Fruit fly (Drosophila melanogaster) whole organism, embryonic: ENCODE data around the gene Atg2.

Experiments used
- Aef1 ChIP-seq: fragments of 200-800 bp; sonication (Bioruptor generic); IDR thresholded peaks from 3 replicates; pipeline ENCODE4 v1.3.6; 2022; ENCODE audit warnings: missing biosample characterization, missing genetic modification characterization
- BEAF-32 ChIP-seq: fragments of 200-800 bp; sonication (Bioruptor generic); optimal IDR thresholded peaks from 3 replicates; lab custom pipeline; 2017; ENCODE audit warnings: missing biosample characterization, missing genetic modification characterization, mild to moderate bottlenecking, moderate library complexity, missing genetic modification reagents
- C15 ChIP-seq: fragments of 200-800 bp; sonication (Bioruptor generic); IDR thresholded peaks from 3 replicates; pipeline ENCODE4 v1.3.6; 2022; ENCODE audit warnings: missing biosample characterization, missing genetic modification characterization
- CG11093 ChIP-seq: fragments of 200-800 bp; sonication (Bioruptor generic); IDR thresholded peaks from 3 replicates; pipeline ENCODE4 v1.3.6; 2022; ENCODE audit warnings: missing biosample characterization, missing genetic modification characterization
- CG11247 ChIP-seq: fragments of 200-800 bp; sonication (Bioruptor generic); IDR thresholded peaks from 2 replicates; pipeline ENCODE4 v1.3.6; 2022; ENCODE audit warnings: missing biosample characterization, missing genetic modification characterization
- CG1233 ChIP-seq: fragments of 200-800 bp; sonication (Bioruptor generic); optimal IDR thresholded peaks from 4 replicates; lab custom pipeline; 2018; ENCODE audit warnings: missing biosample characterization, mild to moderate bottlenecking, missing genetic modification characterization
- CG12744 ChIP-seq: fragments of 200-800 bp; sonication (Bioruptor generic); optimal IDR thresholded peaks from 2 replicates; lab custom pipeline; 2016; ENCODE audit warnings: missing biosample characterization, missing genetic modification characterization
- CG13894 ChIP-seq: fragments of 200-800 bp; sonication (Bioruptor generic); optimal IDR thresholded peaks from 3 replicates; lab custom pipeline; 2018; ENCODE audit warnings: missing biosample characterization, mild to moderate bottlenecking, missing genetic modification characterization, moderate library complexity
- CG16863 ChIP-seq: fragments of 200-800 bp; sonication (Bioruptor generic); optimal IDR thresholded peaks from 3 replicates; lab custom pipeline; 2016; ENCODE audit warnings: missing biosample characterization, missing genetic modification characterization
- CG2889 ChIP-seq: fragments of 200-800 bp; sonication (Bioruptor generic); IDR thresholded peaks from 3 replicates; pipeline ENCODE4 v1.3.6; 2022; ENCODE audit warnings: missing biosample characterization, missing genetic modification characterization
- CG31388 ChIP-seq: fragments of 200-800 bp; sonication (Bioruptor generic); optimal IDR thresholded peaks from 2 replicates; lab custom pipeline; 2016; ENCODE audit warnings: missing biosample characterization, missing genetic modification characterization
- CG34422 ChIP-seq: fragments of 200-800 bp; sonication (Bioruptor generic); IDR thresholded peaks from 3 replicates; pipeline ENCODE4 v1.3.6; 2022; ENCODE audit warnings: missing biosample characterization, missing genetic modification characterization
- CG6654 ChIP-seq: fragments of 200-800 bp; sonication (Bioruptor generic); optimal IDR thresholded peaks from 2 replicates; lab custom pipeline; 2017; ENCODE audit warnings: missing biosample characterization, mild to moderate bottlenecking, missing genetic modification characterization
- CG7839 ChIP-seq: fragments of 200-800 bp; sonication (Bioruptor generic); optimal IDR thresholded peaks from 3 replicates; lab custom pipeline; 2018; ENCODE audit warnings: missing biosample characterization, mild to moderate bottlenecking, missing genetic modification characterization, moderate library complexity
- CG9215 ChIP-seq: fragments of 200-800 bp; sonication (Bioruptor generic); IDR thresholded peaks from 2 replicates; pipeline ENCODE4 v1.3.6; 2022; ENCODE audit warnings: missing biosample characterization, missing genetic modification characterization
- CHES-1-like ChIP-seq: fragments of 200-800 bp; sonication (Bioruptor generic); optimal IDR thresholded peaks from 2 replicates; lab custom pipeline; 2016; ENCODE audit warnings: missing biosample characterization, missing genetic modification characterization
- D19B ChIP-seq: fragments of 200-800 bp; sonication (Bioruptor generic); optimal IDR thresholded peaks from 2 replicates; lab custom pipeline; 2017; ENCODE audit warnings: missing biosample characterization, mild to moderate bottlenecking, missing genetic modification characterization
- Dfd ChIP-seq, 2 experiments: fragments of >200 bp; optimal IDR thresholded peaks; 2 replicates each; lab custom pipeline; 2017; ENCODE audit warnings: missing biosample characterization in 2 of 2, missing genetic modification characterization in 2 of 2
- Dll ChIP-seq: fragments of 200-800 bp; sonication (Bioruptor generic); IDR thresholded peaks from 4 replicates; pipeline ENCODE4 v1.3.6; 2022; ENCODE audit warnings: missing biosample characterization, missing genetic modification characterization; ENCODE audit not compliant: partially characterized antibody
- ERR ChIP-seq: fragments of 200-800 bp; sonication (Bioruptor generic); optimal IDR thresholded peaks from 2 replicates; lab custom pipeline; 2016; ENCODE audit warnings: missing biosample characterization, missing genetic modification characterization
- Hmx ChIP-seq: fragments of 200-800 bp; sonication (Bioruptor generic); optimal IDR thresholded peaks from 2 replicates; lab custom pipeline; 2016; ENCODE audit warnings: missing biosample characterization, missing genetic modification characterization
- Max ChIP-seq: fragments of 200-800 bp; sonication (Bioruptor generic); optimal IDR thresholded peaks from 2 replicates; lab custom pipeline; 2016; ENCODE audit warnings: missing biosample characterization, mild to moderate bottlenecking, missing genetic modification characterization
- Rfx ChIP-seq: fragments of 200-800 bp; sonication (Bioruptor generic); IDR thresholded peaks from 2 replicates; pipeline ENCODE4 v1.3.6; 2022; ENCODE audit warnings: missing biosample characterization, missing genetic modification characterization
- Rx ChIP-seq: fragments of 200-800 bp; sonication (Bioruptor generic); IDR thresholded peaks from 2 replicates; pipeline ENCODE4 v1.3.6; 2022; ENCODE audit warnings: missing biosample characterization, missing genetic modification characterization
- Sox102F ChIP-seq: fragments of 200-800 bp; sonication (Bioruptor generic); optimal IDR thresholded peaks from 2 replicates; lab custom pipeline; 2018; ENCODE audit warnings: missing biosample characterization, mild to moderate bottlenecking, missing genetic modification characterization, moderate library complexity
- Ssrp ChIP-seq: fragments of 200-800 bp; sonication (Bioruptor generic); optimal IDR thresholded peaks from 2 replicates; lab custom pipeline; 2018; ENCODE audit warnings: missing biosample characterization, mild to moderate bottlenecking, missing genetic modification characterization, moderate library complexity
- amos ChIP-seq: fragments of 200-800 bp; sonication (Bioruptor generic); IDR thresholded peaks from 2 replicates; pipeline ENCODE4 v1.3.6; 2022; ENCODE audit warnings: missing biosample characterization, missing genetic modification characterization; ENCODE audit not compliant: partially characterized antibody
- aop ChIP-seq: fragments of 200-800 bp; sonication (Bioruptor generic); IDR thresholded peaks from 2 replicates; pipeline ENCODE4 v1.3.6; 2022; ENCODE audit warnings: missing biosample characterization, missing genetic modification characterization
- crp ChIP-seq, 2 experiments: fragments of 200-800 bp; sonication (Bioruptor generic); optimal IDR thresholded peaks; 2 replicates in 1 of 2; 3 replicates in 1 of 2; lab custom pipeline; 2017; ENCODE audit warnings: missing biosample characterization in 2 of 2, missing genetic modification characterization in 2 of 2, mild to moderate bottlenecking in 1 of 2, moderate library complexity in 1 of 2
- dm ChIP-seq: fragments of 200-800 bp; sonication (Bioruptor generic); optimal IDR thresholded peaks from 3 replicates; lab custom pipeline; 2016; ENCODE audit warnings: missing biosample characterization, missing genetic modification characterization
- en ChIP-seq: fragments of 200-800 bp; sonication (Bioruptor generic); optimal IDR thresholded peaks from 2 replicates; lab custom pipeline; 2016; ENCODE audit warnings: missing biosample characterization, missing genetic modification characterization
- fd3F ChIP-seq: fragments of 200-800 bp; sonication (Bioruptor generic); optimal IDR thresholded peaks from 2 replicates; lab custom pipeline; 2018; ENCODE audit warnings: missing biosample characterization, mild to moderate bottlenecking, missing genetic modification characterization, moderate library complexity
- gcm2 ChIP-seq: fragments of 200-800 bp; sonication (Bioruptor generic); optimal IDR thresholded peaks from 2 replicates; lab custom pipeline; 2016; ENCODE audit warnings: missing biosample characterization, missing genetic modification characterization
- gsb ChIP-seq: fragments of 200-800 bp; sonication (Bioruptor generic); IDR thresholded peaks from 2 replicates; pipeline ENCODE4 v1.3.6; 2022; ENCODE audit warnings: missing biosample characterization, missing genetic modification characterization
- gsb-n ChIP-seq: fragments of 200-800 bp; sonication (Bioruptor generic); optimal IDR thresholded peaks from 3 replicates; lab custom pipeline; 2018; ENCODE audit warnings: missing biosample characterization, mild to moderate bottlenecking, missing genetic modification characterization
- hkb ChIP-seq, 2 experiments: fragments of 200-800 bp in 1 of 2; fragments of >200 bp in 1 of 2; sonication (Bioruptor generic) in 1 of 2; IDR thresholded peaks in 1 of 2; optimal IDR thresholded peaks in 1 of 2; 2 replicates each; pipeline versions ENCODE4 v1.3.6 to Lab custom; 2017 to 2022; ENCODE audit warnings: missing biosample characterization in 1 of 2, missing genetic modification characterization in 1 of 2
- kah ChIP-seq: fragments of 200-800 bp; sonication (Bioruptor generic); optimal IDR thresholded peaks from 2 replicates; lab custom pipeline; 2018; ENCODE audit warnings: missing biosample characterization, mild to moderate bottlenecking, missing genetic modification characterization
- kni ChIP-seq: fragments of 200-800 bp; sonication (Bioruptor generic); optimal IDR thresholded peaks from 3 replicates; lab custom pipeline; 2017; ENCODE audit warnings: mild to moderate bottlenecking, missing biosample characterization, missing genetic modification reagents, missing genetic modification characterization
- luna ChIP-seq: fragments of 200-800 bp; sonication (Bioruptor generic); optimal IDR thresholded peaks from 2 replicates; lab custom pipeline; 2016; ENCODE audit warnings: missing biosample characterization, missing genetic modification characterization
- p53 ChIP-seq: fragments of 200-800 bp; sonication (Bioruptor generic); optimal IDR thresholded peaks from 2 replicates; lab custom pipeline; 2016; ENCODE audit warnings: missing biosample characterization, missing genetic modification characterization
- sc ChIP-seq, 3 experiments: fragments of >200 bp in 2 of 3; fragments of 200-800 bp in 1 of 3; sonication (Bioruptor generic) in 1 of 3; optimal IDR thresholded peaks; 2 replicates in 2 of 3; 3 replicates in 1 of 3; lab custom pipeline; 2017; ENCODE audit warnings: mild to moderate bottlenecking in 1 of 3, missing biosample characterization in 1 of 3, missing genetic modification characterization in 1 of 3, missing genetic modification reagents in 1 of 3
- sd ChIP-seq: fragments of 200-800 bp; sonication (Bioruptor generic); optimal IDR thresholded peaks from 3 replicates; lab custom pipeline; 2018; ENCODE audit warnings: missing biosample characterization, mild to moderate bottlenecking, missing genetic modification characterization, moderate library complexity
- seq ChIP-seq: fragments of 200-800 bp; sonication (Bioruptor generic); IDR thresholded peaks from 2 replicates; pipeline ENCODE4 v1.3.6; 2022; ENCODE audit warnings: missing biosample characterization, missing genetic modification characterization
- shn ChIP-seq: fragments of 200-800 bp; sonication (Bioruptor generic); optimal IDR thresholded peaks from 3 replicates; lab custom pipeline; 2016; ENCODE audit warnings: missing biosample characterization, missing genetic modification characterization
- sim ChIP-seq: fragments of 200-800 bp; sonication (Bioruptor generic); IDR thresholded peaks from 2 replicates; pipeline ENCODE4 v1.3.6; 2022; ENCODE audit warnings: missing biosample characterization, missing genetic modification characterization
- sima ChIP-seq: fragments of 200-800 bp; sonication (Bioruptor generic); optimal IDR thresholded peaks from 2 replicates; lab custom pipeline; 2016; ENCODE audit warnings: missing biosample characterization, missing genetic modification characterization
- stc ChIP-seq: fragments of 200-800 bp; sonication (Bioruptor generic); IDR thresholded peaks from 2 replicates; pipeline ENCODE4 v1.3.6; 2022; ENCODE audit warnings: missing biosample characterization, missing genetic modification characterization
- wdn ChIP-seq: fragments of 200-800 bp; sonication (Bioruptor generic); IDR thresholded peaks from 2 replicates; pipeline ENCODE4 v1.3.6; 2022; ENCODE audit warnings: missing biosample characterization, missing genetic modification characterization
- z ChIP-seq: fragments of 200-800 bp; sonication (Bioruptor generic); IDR thresholded peaks from 3 replicates; pipeline ENCODE4 v1.3.6; 2022; ENCODE audit warnings: missing biosample characterization, missing genetic modification characterization
- zfh2 ChIP-seq: fragments of 200-800 bp; sonication (Bioruptor generic); optimal IDR thresholded peaks from 2 replicates; lab custom pipeline; 2016; ENCODE audit warnings: missing biosample characterization, missing genetic modification characterization

Gene Atg2

dm6 chr3L:2805956-2806527 is 31.9 kb downstream of the Atg2 start (continued):
- TF ChIP-seq p53 (GFP tag; lab: Kevin White, UChicago) (no peak), gsb-n (tag; lab: Kevin White, UChicago) (peak; percentile 66), D19B (peak; percentile 96), CG11247 (GFP tag; lab: Robert Waterston, UW) (peak; percentile 88), fd3F (GFP tag; lab: Kevin White, UChicago) (no peak), CG12744 (GFP tag; lab: Kevin White, UChicago) (no peak), CG6654 (GFP tag; lab: Kevin White, UChicago) (peak; percentile 34), sc (optimal IDR thresholded peaks at IDR 0.05; lab: Kevin White, UChicago) (no peak), sc (GFP tag; optimal IDR thresholded peaks at IDR 0.05; lab: Kevin White, UChicago) (no peak), crp (GFP tag; optimal IDR thresholded peaks at IDR 0.05; lab: Kevin White, UChicago) (no peak), ERR (GFP tag; lab: Kevin White, UChicago) (no peak), luna (GFP tag; lab: Kevin White, UChicago) (no peak), CG2889 (peak; percentile 51; the same call in 1 of the 3 replicates), Max (GFP tag; lab: Kevin White, UChicago) (peak; percentile 32), CG11093 (GFP tag; lab: Robert Waterston, UW) (peak; percentile 81; the same call in 2 of the 3 replicates), sim (GFP tag; lab: Robert Waterston, UW) (peak; percentile 85), CG13894 (tag; lab: Kevin White, UChicago) (no peak), gsb (peak; percentile 85), CG1233 (GFP tag; lab: Kevin White, UChicago) (peak; percentile 57), hkb (optimal IDR thresholded peaks at IDR 0.05; lab: Kevin White, UChicago) (no peak), hkb (GFP tag; IDR thresholded peaks at IDR 0.05; lab: Robert Waterston, UW) (peak; percentile 87), en (GFP tag; lab: Kevin White, UChicago) (no peak), Hmx (GFP tag; lab: Kevin White, UChicago) (no peak), stc (GFP tag; lab: Robert Waterston, UW) (peak; percentile 80), CG34422 (peak; percentile 91), Dll (GFP tag; lab: Robert Waterston, UW) (no peak), sd (tag; lab: Kevin White, UChicago) (peak; percentile 82), gcm2 (GFP tag; lab: Kevin White, UChicago) (no peak), wdn (GFP tag; lab: Robert Waterston, UW) (no peak), CG7839 (tag; lab: Kevin White, UChicago) (peak; percentile 85), z (GFP tag; lab: Robert Waterston, UW) (0 out of 3 replicates have a peak, but pooled peaks have one; percentile 44), CG9215 (GFP tag; lab: Robert Waterston, UW) (peak; percentile 71), Rfx (GFP tag; lab: Robert Waterston, UW) (peak; percentile 95), kah (GFP tag; lab: Kevin White, UChicago) (no peak), sima (GFP tag; lab: Kevin White, UChicago) (no peak), BEAF-32 (GFP tag; lab: Kevin White, UChicago) (no peak), Dfd (GFP tag; optimal IDR thresholded peaks at IDR 0.05; lab: Kevin White, UChicago) (no peak), Rx (GFP tag; lab: Robert Waterston, UW) (peak; percentile 72), Sox102F (GFP tag; lab: Kevin White, UChicago) (peak; percentile 58), zfh2 (no peak), shn (GFP tag; lab: Kevin White, UChicago) (no peak), amos (GFP tag; lab: Robert Waterston, UW) (no peak), CG31388 (GFP tag; lab: Kevin White, UChicago) (peak; percentile 6), CG16863 (GFP tag; lab: Kevin White, UChicago) (no peak), dm (no peak), kni (GFP tag; lab: Kevin White, UChicago) (peak; percentile 73), Aef1 (GFP tag; lab: Robert Waterston, UW) (peak; percentile 81), CHES-1-like (GFP tag; lab: Kevin White, UChicago) (no peak), seq (GFP tag; lab: Robert Waterston, UW) (peak; percentile 42; the same call in 1 of the 2 replicates), aop (GFP tag; lab: Robert Waterston, UW) (no peak), Ssrp (tag; lab: Kevin White, UChicago) (peak; percentile 8), C15 (GFP tag; lab: Robert Waterston, UW) (peak; percentile 64; the same call in 1 of the 3 replicates)
